Fruit fly (Drosophila melanogaster) Kc167 (cell line): ENCODE measurements around the gene CG9568.

ENCODE experiments used
- Myc ChIP-seq: fragments of >200 bp; optimal IDR thresholded peaks from 2 replicates; lab custom pipeline; 2017; ENCODE audit warnings: missing external identifiers
- Sin3A ChIP-seq: fragments of >200 bp; optimal IDR thresholded peaks from 2 replicates; lab custom pipeline; 2018; ENCODE audit warnings: missing external identifiers
- h ChIP-seq: fragments of >200 bp; optimal IDR thresholded peaks from 3 replicates; lab custom pipeline; 2018; ENCODE audit warnings: missing external identifiers
- insv ChIP-seq: fragments of >200 bp; optimal IDR thresholded peaks from 3 replicates; lab custom pipeline; 2018; ENCODE audit warnings: missing external identifiers
- psq ChIP-seq: fragments of >200 bp; optimal IDR thresholded peaks from 2 replicates; lab custom pipeline; 2017; ENCODE audit warnings: missing external identifiers
- ttk ChIP-seq: sonication (Bioruptor generic); optimal IDR thresholded peaks from 2 replicates; lab custom pipeline; 2017; ENCODE audit warnings: missing external identifiers

- TF ChIP-seq h (lab: Kevin White, UChicago) (no peak), ttk (lab: Kevin White, UChicago) (no peak), psq (lab: Kevin White, UChicago) (no peak), Sin3A (lab: Kevin White, UChicago) (no peak), insv (lab: Kevin White, UChicago) (no peak), Myc (lab: Kevin White, UChicago) (no peak)
Measured at dm6 chr2L:8975328-8975727, 35.1 kb upstream of the CG9568 start, which contains the start of gene CG9541.
